Fruit fly (Drosophila melanogaster) whole organism, embryonic: ENCODE results near the gene Fnta.

Experiments
- Atf6 ChIP-seq: fragments of 200-800 bp; sonication (Bioruptor generic); IDR thresholded peaks from 2 replicates; pipeline ENCODE4 v1.3.6; 2022; ENCODE audit warnings: missing biosample characterization, missing genetic modification characterization
- CG10366 ChIP-seq: fragments of 200-800 bp; sonication (Bioruptor generic); IDR thresholded peaks from 2 replicates; pipeline ENCODE4 v1.3.6; 2022; ENCODE audit warnings: missing biosample characterization, missing genetic modification characterization
- CG12659 ChIP-seq: fragments of 200-800 bp; sonication (Bioruptor generic); optimal IDR thresholded peaks from 3 replicates; lab custom pipeline; 2017; ENCODE audit warnings: mild to moderate bottlenecking, missing biosample characterization, missing genetic modification reagents, missing genetic modification characterization
- CG17912 ChIP-seq: fragments of 200-800 bp; sonication (Bioruptor generic); optimal IDR thresholded peaks from 2 replicates; lab custom pipeline; 2018; ENCODE audit warnings: missing biosample characterization, mild to moderate bottlenecking, missing genetic modification characterization
- CG18262 ChIP-seq: fragments of 200-800 bp; optimal IDR thresholded peaks from 3 replicates; lab custom pipeline; 2019; ENCODE audit warnings: missing biosample characterization, mild to moderate bottlenecking, missing genetic modification characterization, moderate library complexity
- CG2116 ChIP-seq: fragments of 200-800 bp; sonication (Bioruptor generic); optimal IDR thresholded peaks from 3 replicates; lab custom pipeline; 2018; ENCODE audit warnings: missing biosample characterization, mild to moderate bottlenecking, missing genetic modification characterization
- CG2199 ChIP-seq: fragments of 200-800 bp; sonication (Bioruptor generic); IDR thresholded peaks from 3 replicates; pipeline ENCODE4 v1.3.6; 2022; ENCODE audit warnings: missing biosample characterization, missing genetic modification characterization
- CG2889 ChIP-seq: fragments of 200-800 bp; sonication (Bioruptor generic); IDR thresholded peaks from 3 replicates; pipeline ENCODE4 v1.3.6; 2022; ENCODE audit warnings: missing biosample characterization, missing genetic modification characterization
- CG3065 ChIP-seq: fragments of 200-800 bp; sonication (Bioruptor generic); optimal IDR thresholded peaks from 2 replicates; lab custom pipeline; 2016; ENCODE audit warnings: missing biosample characterization, missing genetic modification characterization
- CG31441 ChIP-seq: fragments of 200-800 bp; sonication (Bioruptor generic); IDR thresholded peaks from 2 replicates; pipeline ENCODE4 v1.3.6; 2022; ENCODE audit warnings: missing biosample characterization, missing genetic modification characterization
- CG33557 ChIP-seq: fragments of 200-800 bp; sonication (Bioruptor generic); optimal IDR thresholded peaks from 2 replicates; lab custom pipeline; 2019; ENCODE audit warnings: missing biosample characterization, mild to moderate bottlenecking, missing genetic modification characterization, moderate library complexity
- CG3847 ChIP-seq: fragments of 200-800 bp; sonication (Bioruptor generic); IDR thresholded peaks from 2 replicates; pipeline ENCODE4 v1.3.6; 2022; ENCODE audit warnings: missing biosample characterization, missing genetic modification characterization
- CG4360 ChIP-seq: fragments of 200-800 bp; sonication (Bioruptor generic); IDR thresholded peaks from 2 replicates; pipeline ENCODE4 v1.3.6; 2022; ENCODE audit warnings: missing biosample characterization, missing genetic modification characterization
- CG7987 ChIP-seq: fragments of 200-800 bp; sonication (Bioruptor generic); optimal IDR thresholded peaks from 2 replicates; lab custom pipeline; 2018; ENCODE audit warnings: missing biosample characterization, mild to moderate bottlenecking, missing genetic modification characterization, moderate library complexity
- CG8290 ChIP-seq, 3 experiments: fragments of 200-800 bp; sonication (Bioruptor generic); optimal IDR thresholded peaks; 2 replicates each; lab custom pipeline; 2016 to 2019; ENCODE audit warnings: missing biosample characterization in 3 of 3, missing genetic modification characterization in 3 of 3, mild to moderate bottlenecking in 2 of 3, moderate library complexity in 1 of 3
- CTCF ChIP-seq: fragments of 200-800 bp; sonication (Bioruptor generic); optimal IDR thresholded peaks from 2 replicates; lab custom pipeline; 2017; ENCODE audit warnings: missing biosample characterization, mild to moderate bottlenecking, missing genetic modification characterization, moderate library complexity
- Chrac-16 ChIP-seq: fragments of 200-800 bp; sonication (Bioruptor generic); optimal IDR thresholded peaks from 3 replicates; lab custom pipeline; 2016; ENCODE audit warnings: missing biosample characterization, missing genetic modification characterization
- Fer1 ChIP-seq: fragments of 200-800 bp; sonication (Bioruptor generic); optimal IDR thresholded peaks from 2 replicates; lab custom pipeline; 2017; ENCODE audit warnings: missing biosample characterization, mild to moderate bottlenecking, missing genetic modification characterization
- HLH54F ChIP-seq: fragments of 200-800 bp; sonication (Bioruptor generic); optimal IDR thresholded peaks from 3 replicates; lab custom pipeline; 2016; ENCODE audit warnings: missing biosample characterization, missing genetic modification characterization
- Meics ChIP-seq: fragments of 200-800 bp; sonication (Bioruptor generic); optimal IDR thresholded peaks from 2 replicates; lab custom pipeline; 2017; ENCODE audit warnings: missing biosample characterization, mild to moderate bottlenecking, missing genetic modification characterization
- NC2β ChIP-seq: fragments of 200-800 bp; sonication (Bioruptor generic); optimal IDR thresholded peaks from 2 replicates; lab custom pipeline; 2016; ENCODE audit warnings: missing biosample characterization, missing genetic modification characterization
- Rfx ChIP-seq: fragments of 200-800 bp; sonication (Bioruptor generic); IDR thresholded peaks from 2 replicates; pipeline ENCODE4 v1.3.6; 2022; ENCODE audit warnings: missing biosample characterization, missing genetic modification characterization
- Scr ChIP-seq: fragments of 200-800 bp; sonication (Bioruptor generic); IDR thresholded peaks from 2 replicates; pipeline ENCODE4 v1.3.6; 2022; ENCODE audit warnings: missing biosample characterization, missing genetic modification characterization; ENCODE audit not compliant: partially characterized antibody
- Ssrp ChIP-seq: fragments of 200-800 bp; sonication (Bioruptor generic); optimal IDR thresholded peaks from 2 replicates; lab custom pipeline; 2018; ENCODE audit warnings: missing biosample characterization, mild to moderate bottlenecking, missing genetic modification characterization, moderate library complexity
- Xrp1 ChIP-seq: fragments of 200-800 bp; sonication (Bioruptor generic); IDR thresholded peaks from 2 replicates; pipeline ENCODE4 v1.3.6; 2022; ENCODE audit warnings: missing biosample characterization, missing genetic modification characterization
- chinmo ChIP-seq: fragments of 200-800 bp; sonication (Bioruptor generic); IDR thresholded peaks from 4 replicates; pipeline ENCODE4 v1.3.6; 2022; ENCODE audit warnings: missing biosample characterization, missing genetic modification characterization; ENCODE audit not compliant: partially characterized antibody
- ci ChIP-seq: fragments of 200-800 bp; sonication (Bioruptor generic); IDR thresholded peaks from 3 replicates; pipeline ENCODE4 v1.3.6; 2022; ENCODE audit warnings: missing biosample characterization, missing genetic modification characterization
- crp ChIP-seq, 2 experiments: fragments of 200-800 bp; sonication (Bioruptor generic); optimal IDR thresholded peaks; 2 replicates in 1 of 2; 3 replicates in 1 of 2; lab custom pipeline; 2017; ENCODE audit warnings: missing biosample characterization in 2 of 2, missing genetic modification characterization in 2 of 2, mild to moderate bottlenecking in 1 of 2, moderate library complexity in 1 of 2
- ems ChIP-seq: fragments of 200-800 bp; sonication (Bioruptor generic); optimal IDR thresholded peaks from 3 replicates; lab custom pipeline; 2016; ENCODE audit warnings: missing biosample characterization, missing genetic modification characterization
- exex ChIP-seq: fragments of 200-800 bp; sonication (Bioruptor generic); optimal IDR thresholded peaks from 4 replicates; lab custom pipeline; 2018; ENCODE audit warnings: missing biosample characterization, mild to moderate bottlenecking, missing genetic modification characterization, moderate library complexity
- fd102C ChIP-seq: fragments of 200-800 bp; sonication (Bioruptor generic); optimal IDR thresholded peaks from 2 replicates; lab custom pipeline; 2018; ENCODE audit warnings: missing biosample characterization, mild to moderate bottlenecking, missing genetic modification characterization, moderate library complexity
- ftz-f1 ChIP-seq: fragments of 200-800 bp; sonication (Bioruptor generic); optimal IDR thresholded peaks from 2 replicates; lab custom pipeline; 2016; ENCODE audit warnings: missing biosample characterization, missing genetic modification characterization
- gro ChIP-seq: fragments of 200-800 bp; sonication (Bioruptor generic); optimal IDR thresholded peaks from 2 replicates; lab custom pipeline; 2016; ENCODE audit warnings: missing biosample characterization, missing genetic modification characterization
- insv ChIP-seq, 2 experiments: fragments of 200-800 bp; sonication (Bioruptor generic); optimal IDR thresholded peaks; 3 replicates each; lab custom pipeline; 2016 to 2018; ENCODE audit warnings: missing biosample characterization in 2 of 2, missing genetic modification characterization in 2 of 2
- lilli ChIP-seq: fragments of 200-800 bp; sonication (Bioruptor generic); optimal IDR thresholded peaks from 3 replicates; lab custom pipeline; 2016; ENCODE audit warnings: missing biosample characterization, missing genetic modification characterization
- lmd ChIP-seq: fragments of 200-800 bp; sonication (Bioruptor generic); IDR thresholded peaks from 2 replicates; pipeline ENCODE4 v1.3.6; 2022; ENCODE audit warnings: missing biosample characterization, missing genetic modification characterization
- nmo ChIP-seq: fragments of 200-800 bp; sonication (Bioruptor generic); optimal IDR thresholded peaks from 2 replicates; lab custom pipeline; 2018; ENCODE audit warnings: missing biosample characterization, mild to moderate bottlenecking, missing genetic modification characterization, moderate library complexity
- nom ChIP-seq: fragments of 200-800 bp; sonication (Bioruptor generic); optimal IDR thresholded peaks from 2 replicates; lab custom pipeline; 2017; ENCODE audit warnings: missing biosample characterization, missing genetic modification characterization, mild to moderate bottlenecking, moderate library complexity, missing genetic modification reagents
- peb ChIP-seq: fragments of 200-800 bp; sonication (Bioruptor generic); IDR thresholded peaks from 2 replicates; pipeline ENCODE4 v1.3.6; 2022; ENCODE audit warnings: missing biosample characterization, missing genetic modification characterization
- pum ChIP-seq: fragments of 200-800 bp; sonication (Bioruptor generic); optimal IDR thresholded peaks from 2 replicates; lab custom pipeline; 2016; ENCODE audit warnings: missing biosample characterization, missing genetic modification characterization
- repo ChIP-seq: fragments of 200-800 bp; sonication (Bioruptor generic); optimal IDR thresholded peaks from 2 replicates; lab custom pipeline; 2016; ENCODE audit warnings: missing biosample characterization, missing genetic modification characterization
- sens ChIP-seq: fragments of 200-800 bp; sonication (Bioruptor generic); peaks from one replicate; lab custom pipeline; 2016; ENCODE audit warnings: missing biosample characterization, missing genetic modification characterization
- seq ChIP-seq: fragments of 200-800 bp; sonication (Bioruptor generic); IDR thresholded peaks from 2 replicates; pipeline ENCODE4 v1.3.6; 2022; ENCODE audit warnings: missing biosample characterization, missing genetic modification characterization
- sna ChIP-seq: fragments of 200-800 bp; sonication (Bioruptor generic); IDR thresholded peaks from 2 replicates; pipeline ENCODE4 v1.3.6; 2022; ENCODE audit warnings: missing biosample characterization, missing genetic modification characterization; ENCODE audit not compliant: partially characterized antibody
- stc ChIP-seq: fragments of 200-800 bp; sonication (Bioruptor generic); IDR thresholded peaks from 2 replicates; pipeline ENCODE4 v1.3.6; 2022; ENCODE audit warnings: missing biosample characterization, missing genetic modification characterization
- ttk ChIP-seq: fragments of 200-800 bp; sonication (Bioruptor generic); IDR thresholded peaks from 2 replicates; pipeline ENCODE4 v2.1.2; 2022; ENCODE audit warnings: missing biosample characterization, missing genetic modification characterization
- unpg ChIP-seq: fragments of 200-800 bp; sonication (Bioruptor generic); optimal IDR thresholded peaks from 3 replicates; lab custom pipeline; 2018; ENCODE audit warnings: missing biosample characterization, mild to moderate bottlenecking, missing genetic modification characterization, moderate library complexity
- zf30C ChIP-seq: fragments of 200-800 bp; sonication (Bioruptor generic); optimal IDR thresholded peaks from 3 replicates; lab custom pipeline; 2018; ENCODE audit warnings: missing biosample characterization, mild to moderate bottlenecking, missing genetic modification characterization
- zfh1 ChIP-seq: fragments of 200-800 bp; sonication (Bioruptor generic); IDR thresholded peaks from 3 replicates; pipeline ENCODE4 v1.3.6; 2022; ENCODE audit warnings: missing biosample characterization, missing genetic modification characterization

The Fnta gene

dm6 chr2L:4810044-4810609 is 20.4 kb downstream of the Fnta start (continued):
- TF ChIP-seq lilli (peak; percentile 30), CG31441 (GFP tag; lab: Robert Waterston, UW) (peak; percentile 57), NC2β (no peak), unpg (GFP tag; lab: Kevin White, UChicago) (peak; percentile 52), CTCF (GFP tag; lab: Kevin White, UChicago) (peak; percentile 48), CG33557 (GFP tag; lab: Kevin White, UChicago) (peak; percentile 14), gro (GFP tag; lab: Kevin White, UChicago) (peak; percentile 70), Atf6 (peak; percentile 73), nmo (GFP tag; lab: Kevin White, UChicago) (peak; percentile 69), seq (GFP tag; lab: Robert Waterston, UW) (no peak), Chrac-16 (GFP tag; lab: Kevin White, UChicago) (peak; percentile 25), CG2889 (GFP tag; lab: Robert Waterston, UW) (no peak), crp (GFP tag; optimal IDR thresholded peaks at IDR 0.05; lab: Kevin White, UChicago) (peak in 1 of 2 experiments; percentile 48), CG3847 (GFP tag; lab: Robert Waterston, UW) (peak; percentile 33), Ssrp (peak; percentile 25)

dm6 chr2L:4807953-4808604 is 22.4 kb downstream of the Fnta start:
- no peak for TF ChIP-seq seq (GFP tag; lab: Robert Waterston, UW)
- no peak for TF ChIP-seq Scr (GFP tag; lab: Robert Waterston, UW)
- no peak for TF ChIP-seq Xrp1
- no peak for TF ChIP-seq lmd (GFP tag; lab: Robert Waterston, UW)
- TF ChIP-seq CG4360 (GFP tag; lab: Robert Waterston, UW): no peak
- TF ChIP-seq Rfx (GFP tag; lab: Robert Waterston, UW): 0 out of 2 replicates have a peak, but pooled peaks have one; percentile 34
- no peak for TF ChIP-seq Fer1
- no peak for TF ChIP-seq repo (GFP tag; lab: Kevin White, UChicago)
- no peak for TF ChIP-seq insv (GFP tag; optimal IDR thresholded peaks at IDR 0.05; lab: Kevin White, UChicago)
- TF ChIP-seq pum (GFP tag; lab: Kevin White, UChicago): no peak
- TF ChIP-seq CG18262: no peak
- no peak for TF ChIP-seq CG10366
- TF ChIP-seq CG12659 (GFP tag; lab: Kevin White, UChicago): no peak
- no peak for TF ChIP-seq sna
- TF ChIP-seq stc (GFP tag; lab: Robert Waterston, UW): no peak
- no peak for TF ChIP-seq ttk (GFP tag; lab: Robert Waterston, UW)
- TF ChIP-seq ftz-f1: peak; percentile 27
- no peak for TF ChIP-seq ci
- TF ChIP-seq zf30C: no peak
- no peak for TF ChIP-seq Meics (GFP tag; lab: Kevin White, UChicago)
- no peak for TF ChIP-seq HLH54F (GFP tag; lab: Kevin White, UChicago)
- TF ChIP-seq peb (GFP tag; lab: Robert Waterston, UW): no peak
- TF ChIP-seq CG2199 (GFP tag; lab: Robert Waterston, UW): no peak
- no peak for TF ChIP-seq CG7987 (GFP tag; lab: Kevin White, UChicago)
- TF ChIP-seq nom: peak; percentile 53
- TF ChIP-seq CG3847 (GFP tag; lab: Robert Waterston, UW): no peak
- no peak for TF ChIP-seq fd102C (GFP tag; lab: Kevin White, UChicago)
- 0 out of 2 replicates have a peak, but pooled peaks have one; percentile 25 for TF ChIP-seq Atf6
- TF ChIP-seq CG3065 (GFP tag; lab: Kevin White, UChicago): no peak
- TF ChIP-seq sens (GFP tag; lab: Kevin White, UChicago): peak; percentile 35
- TF ChIP-seq ems: no peak
- no peak for TF ChIP-seq CG17912 (GFP tag; lab: Kevin White, UChicago)
- TF ChIP-seq zfh1 (GFP tag; lab: Robert Waterston, UW): no peak
- no peak for TF ChIP-seq exex
- no peak for TF ChIP-seq CG8290 (GFP tag; optimal IDR thresholded peaks at IDR 0.05; lab: Kevin White, UChicago)
- TF ChIP-seq CG8290 (tag; optimal IDR thresholded peaks at IDR 0.05; lab: Kevin White, UChicago): peak in 1 of 2 experiments; percentile 28
- no peak for TF ChIP-seq CG2116 (GFP tag; lab: Kevin White, UChicago)
- peak; percentile 77; the same call in 1 of the 4 replicates for TF ChIP-seq chinmo
